Fruit fly (Drosophila melanogaster) whole organism, embryonic: ENCODE results near the gene CG42591.

Experiments
- Bteb2 ChIP-seq: fragments of 200-800 bp; sonication (Bioruptor generic); optimal IDR thresholded peaks from 2 replicates; lab custom pipeline; 2016; ENCODE audit warnings: missing biosample characterization, missing genetic modification characterization
- CG12219 ChIP-seq: fragments of 200-800 bp; sonication (Bioruptor generic); optimal IDR thresholded peaks from 3 replicates; lab custom pipeline; 2018; ENCODE audit warnings: missing biosample characterization, mild to moderate bottlenecking, missing genetic modification characterization
- CG13123 ChIP-seq: fragments of 200-800 bp; sonication (Bioruptor generic); optimal IDR thresholded peaks from 2 replicates; lab custom pipeline; 2016; ENCODE audit warnings: missing biosample characterization, missing genetic modification characterization
- CG13287 ChIP-seq: fragments of 200-800 bp; sonication (Bioruptor generic); IDR thresholded peaks from 2 replicates; pipeline ENCODE4 v1.3.6; 2022; ENCODE audit warnings: missing biosample characterization, missing genetic modification characterization; ENCODE audit not compliant: partially characterized antibody
- CG14667 ChIP-seq: fragments of 200-800 bp; sonication (Bioruptor generic); IDR thresholded peaks from 2 replicates; pipeline ENCODE4 v1.3.6; 2022; ENCODE audit warnings: missing biosample characterization, missing genetic modification characterization
- CG14860 ChIP-seq: fragments of 200-800 bp; sonication (Bioruptor generic); IDR thresholded peaks from 3 replicates; pipeline ENCODE4 v1.3.6; 2022; ENCODE audit warnings: missing biosample characterization, missing genetic modification characterization; ENCODE audit not compliant: partially characterized antibody
- CG15696 ChIP-seq: fragments of 200-800 bp; sonication (Bioruptor generic); optimal IDR thresholded peaks from 2 replicates; lab custom pipeline; 2019; ENCODE audit warnings: missing biosample characterization, mild to moderate bottlenecking, missing genetic modification characterization, moderate library complexity
- CG17802 ChIP-seq: fragments of 200-800 bp; sonication (Bioruptor generic); optimal IDR thresholded peaks from 2 replicates; lab custom pipeline; 2018; ENCODE audit warnings: missing biosample characterization, mild to moderate bottlenecking, missing genetic modification characterization, moderate library complexity
- CG17829 ChIP-seq: fragments of 200-800 bp; optimal IDR thresholded peaks from 2 replicates; lab custom pipeline; 2019; ENCODE audit warnings: missing biosample characterization, mild to moderate bottlenecking, missing genetic modification characterization, moderate library complexity
- CG31388 ChIP-seq: fragments of 200-800 bp; sonication (Bioruptor generic); optimal IDR thresholded peaks from 2 replicates; lab custom pipeline; 2016; ENCODE audit warnings: missing biosample characterization, missing genetic modification characterization
- CG3163 ChIP-seq: fragments of 200-800 bp; sonication (Bioruptor generic); optimal IDR thresholded peaks from 3 replicates; lab custom pipeline; 2016; ENCODE audit warnings: missing biosample characterization, missing genetic modification characterization
- CG32532 ChIP-seq: fragments of 200-800 bp; sonication (Bioruptor generic); IDR thresholded peaks from 2 replicates; pipeline ENCODE4 v1.3.6; 2022; ENCODE audit warnings: missing biosample characterization, missing genetic modification characterization
- CG32767 ChIP-seq: fragments of 200-800 bp; sonication (Bioruptor generic); IDR thresholded peaks from 2 replicates; pipeline ENCODE4 v1.3.6; 2022; ENCODE audit warnings: missing biosample characterization, missing genetic modification characterization
- CG33213 ChIP-seq: fragments of 200-800 bp; sonication (Bioruptor generic); optimal IDR thresholded peaks from 3 replicates; lab custom pipeline; 2016; ENCODE audit warnings: missing biosample characterization, missing genetic modification characterization
- CG42726 ChIP-seq: fragments of 200-800 bp; sonication (Bioruptor generic); IDR thresholded peaks from 2 replicates; pipeline ENCODE4 v1.3.6; 2022; ENCODE audit warnings: missing biosample characterization, missing genetic modification characterization; ENCODE audit not compliant: partially characterized antibody
- CG4360 ChIP-seq: fragments of 200-800 bp; sonication (Bioruptor generic); IDR thresholded peaks from 2 replicates; pipeline ENCODE4 v1.3.6; 2022; ENCODE audit warnings: missing biosample characterization, missing genetic modification characterization
- CG6854 ChIP-seq: fragments of 200-800 bp; sonication (Bioruptor generic); optimal IDR thresholded peaks from 3 replicates; lab custom pipeline; 2017; ENCODE audit warnings: missing biosample characterization, mild to moderate bottlenecking, missing genetic modification characterization
- CG7372 ChIP-seq: fragments of 200-800 bp; sonication (Bioruptor generic); IDR thresholded peaks from 2 replicates; pipeline ENCODE4 v1.3.6; 2022; ENCODE audit warnings: missing biosample characterization, missing genetic modification characterization
- CG8359 ChIP-seq: fragments of 200-800 bp; sonication (Bioruptor generic); optimal IDR thresholded peaks from 2 replicates; lab custom pipeline; 2017; ENCODE audit warnings: missing biosample characterization, mild to moderate bottlenecking, missing genetic modification characterization, borderline replicate concordance
- CG8478 ChIP-seq: fragments of >200 bp; optimal IDR thresholded peaks from 2 replicates; lab custom pipeline; 2018
- CTCF ChIP-seq: fragments of 200-800 bp; sonication (Bioruptor generic); optimal IDR thresholded peaks from 2 replicates; lab custom pipeline; 2017; ENCODE audit warnings: missing biosample characterization, mild to moderate bottlenecking, missing genetic modification characterization, moderate library complexity
- Dip3 ChIP-seq: fragments of 200-800 bp; sonication (Bioruptor generic); optimal IDR thresholded peaks from 3 replicates; lab custom pipeline; 2016; ENCODE audit warnings: missing biosample characterization, missing genetic modification characterization
- Eip74EF ChIP-seq, 2 experiments: fragments of 200-800 bp in 1 of 2; fragments of >200 bp in 1 of 2; sonication (Bioruptor generic) in 1 of 2; optimal IDR thresholded peaks; 2 replicates each; lab custom pipeline; 2017 to 2019; ENCODE audit warnings: missing biosample characterization in 2 of 2, missing genetic modification characterization in 2 of 2, mild to moderate bottlenecking in 1 of 2, moderate library complexity in 1 of 2
- Fer3 ChIP-seq: fragments of 200-800 bp; sonication (Bioruptor generic); optimal IDR thresholded peaks from 2 replicates; lab custom pipeline; 2018; ENCODE audit warnings: missing biosample characterization, mild to moderate bottlenecking, missing genetic modification characterization, moderate library complexity
- HLH4C ChIP-seq: fragments of 200-800 bp; sonication (Bioruptor generic); IDR thresholded peaks from 3 replicates; pipeline ENCODE4 v1.3.6; 2022; ENCODE audit warnings: missing biosample characterization, missing genetic modification characterization; ENCODE audit not compliant: partially characterized antibody
- Lpt ChIP-seq: fragments of >200 bp; optimal IDR thresholded peaks from 2 replicates; lab custom pipeline; 2018; ENCODE audit warnings: missing biosample characterization, missing genetic modification characterization
- MTF-1 ChIP-seq: fragments of 200-800 bp; sonication (Bioruptor generic); optimal IDR thresholded peaks from 2 replicates; lab custom pipeline; 2018; ENCODE audit warnings: missing biosample characterization, mild to moderate bottlenecking, missing genetic modification characterization, borderline replicate concordance
- Myb ChIP-seq: fragments of 200-800 bp; sonication (Bioruptor generic); optimal IDR thresholded peaks from 2 replicates; lab custom pipeline; 2016; ENCODE audit warnings: missing biosample characterization, missing genetic modification characterization
- Oaz ChIP-seq: fragments of 200-800 bp; sonication (Bioruptor generic); IDR thresholded peaks from 2 replicates; pipeline ENCODE4 v1.3.6; 2022; ENCODE audit warnings: missing biosample characterization, missing genetic modification characterization
- Scr ChIP-seq: fragments of 200-800 bp; sonication (Bioruptor generic); IDR thresholded peaks from 2 replicates; pipeline ENCODE4 v1.3.6; 2022; ENCODE audit warnings: missing biosample characterization, missing genetic modification characterization; ENCODE audit not compliant: partially characterized antibody
- bcd ChIP-seq: fragments of 200-800 bp; sonication (Bioruptor generic); optimal IDR thresholded peaks from 2 replicates; lab custom pipeline; 2017; ENCODE audit warnings: missing biosample characterization, mild to moderate bottlenecking, missing genetic modification characterization
- cas ChIP-seq: fragments of 200-800 bp; sonication (Bioruptor generic); IDR thresholded peaks from 2 replicates; pipeline ENCODE4 v1.3.6; 2022; ENCODE audit warnings: missing biosample characterization, missing genetic modification characterization
- chn ChIP-seq: fragments of 200-800 bp; sonication (Bioruptor generic); optimal IDR thresholded peaks from 2 replicates; lab custom pipeline; 2016; ENCODE audit warnings: missing biosample characterization, missing genetic modification characterization
- croc ChIP-seq: fragments of 200-800 bp; sonication (Bioruptor generic); conservative IDR thresholded peaks from 3 replicates; pipeline ENCODE4 v1.3.6; 2022; ENCODE audit warnings: missing biosample characterization, missing genetic modification characterization
- dmrt99B ChIP-seq: fragments of 200-800 bp; sonication (Bioruptor generic); optimal IDR thresholded peaks from 2 replicates; lab custom pipeline; 2018; ENCODE audit warnings: missing biosample characterization, mild to moderate bottlenecking, missing genetic modification characterization, moderate library complexity
- dpn ChIP-seq, 2 experiments: fragments of 200-800 bp; sonication (Bioruptor generic); optimal IDR thresholded peaks; 3 replicates each; lab custom pipeline; 2016; ENCODE audit warnings: missing biosample characterization in 2 of 2, missing genetic modification characterization in 2 of 2
- ftz-f1 ChIP-seq: fragments of 200-800 bp; sonication (Bioruptor generic); optimal IDR thresholded peaks from 2 replicates; lab custom pipeline; 2016; ENCODE audit warnings: missing biosample characterization, missing genetic modification characterization
- gcm2 ChIP-seq: fragments of 200-800 bp; sonication (Bioruptor generic); optimal IDR thresholded peaks from 2 replicates; lab custom pipeline; 2016; ENCODE audit warnings: missing biosample characterization, missing genetic modification characterization
- gem ChIP-seq: fragments of 200-800 bp; sonication (Bioruptor generic); optimal IDR thresholded peaks from 2 replicates; lab custom pipeline; 2019; ENCODE audit warnings: missing biosample characterization, mild to moderate bottlenecking, missing genetic modification characterization, moderate library complexity
- gro ChIP-seq: fragments of 200-800 bp; sonication (Bioruptor generic); optimal IDR thresholded peaks from 2 replicates; lab custom pipeline; 2016; ENCODE audit warnings: missing biosample characterization, missing genetic modification characterization
- insv ChIP-seq, 2 experiments: fragments of 200-800 bp; sonication (Bioruptor generic); optimal IDR thresholded peaks; 3 replicates each; lab custom pipeline; 2016 to 2018; ENCODE audit warnings: missing biosample characterization in 2 of 2, missing genetic modification characterization in 2 of 2
- ken ChIP-seq: fragments of 200-800 bp; sonication (Bioruptor generic); IDR thresholded peaks from 3 replicates; pipeline ENCODE4 v1.3.6; 2022; ENCODE audit warnings: missing biosample characterization, missing genetic modification characterization
- kni ChIP-seq: fragments of 200-800 bp; sonication (Bioruptor generic); optimal IDR thresholded peaks from 3 replicates; lab custom pipeline; 2017; ENCODE audit warnings: mild to moderate bottlenecking, missing biosample characterization, missing genetic modification reagents, missing genetic modification characterization
- lilli ChIP-seq: fragments of 200-800 bp; sonication (Bioruptor generic); optimal IDR thresholded peaks from 3 replicates; lab custom pipeline; 2016; ENCODE audit warnings: missing biosample characterization, missing genetic modification characterization
- maf-S ChIP-seq: fragments of 200-800 bp; sonication (Bioruptor generic); optimal IDR thresholded peaks from 2 replicates; lab custom pipeline; 2016; ENCODE audit warnings: missing biosample characterization, missing genetic modification characterization
- onecut ChIP-seq: fragments of 200-800 bp; sonication (Bioruptor generic); IDR thresholded peaks from 2 replicates; pipeline ENCODE4 v1.3.6; 2022; ENCODE audit warnings: missing biosample characterization, missing genetic modification characterization
- otp ChIP-seq: fragments of 200-800 bp; sonication (Bioruptor generic); IDR thresholded peaks from 3 replicates; pipeline ENCODE4, ENCODE4 v1.3.6; 2022; ENCODE audit warnings: missing biosample characterization, missing genetic modification characterization
- pb ChIP-seq: fragments of 200-800 bp; sonication (Bioruptor generic); optimal IDR thresholded peaks from 3 replicates; lab custom pipeline; 2016; ENCODE audit warnings: missing biosample characterization, missing genetic modification characterization
- slp2 ChIP-seq: fragments of 200-800 bp; sonication (Bioruptor generic); optimal IDR thresholded peaks from 2 replicates; lab custom pipeline; 2016; ENCODE audit warnings: missing biosample characterization, missing genetic modification characterization
- toy ChIP-seq: fragments of 200-800 bp; sonication (Bioruptor generic); IDR thresholded peaks from 2 replicates; pipeline ENCODE4 v1.3.6; 2022; ENCODE audit warnings: missing biosample characterization, missing genetic modification characterization
- vnd ChIP-seq: fragments of 200-800 bp; sonication (Bioruptor generic); IDR thresholded peaks from 3 replicates; pipeline ENCODE4 v1.3.6; 2022; ENCODE audit warnings: missing biosample characterization, missing genetic modification characterization; ENCODE audit not compliant: partially characterized antibody

Gene CG42591

dm6 chr3L:8096106-8096558 lies 26.4 kb upstream of the CG42591 start (continued):
- TF ChIP-seq CG14667 (GFP tag; lab: Robert Waterston, UW): peak; percentile 88
- peak; percentile 94 for TF ChIP-seq gro
- peak; percentile 89 for TF ChIP-seq toy
- TF ChIP-seq CG17829 (tag; lab: Kevin White, UChicago): peak; percentile 87
- TF ChIP-seq ftz-f1 (GFP tag; lab: Kevin White, UChicago): peak; percentile 71
- TF ChIP-seq CG4360 (GFP tag; lab: Robert Waterston, UW): 0 out of 2 replicates have a peak, but pooled peaks have one; percentile 20
- peak; percentile 86 for TF ChIP-seq CG12219 (GFP tag; lab: Kevin White, UChicago)
- TF ChIP-seq croc (GFP tag; lab: Robert Waterston, UW): peak; percentile 54; the same call in 2 of the 3 replicates
- peak; percentile 88 for TF ChIP-seq Bteb2 (GFP tag; lab: Kevin White, UChicago)
- peak; percentile 77 for TF ChIP-seq onecut (GFP tag; lab: Robert Waterston, UW)
- no peak for TF ChIP-seq CG8478 (lab: Kevin White, UChicago)
- TF ChIP-seq CG14860 (GFP tag; lab: Robert Waterston, UW): no peak
- peak; percentile 68 for TF ChIP-seq CG15696 (tag; lab: Kevin White, UChicago)
- TF ChIP-seq Fer3 (tag; lab: Kevin White, UChicago): peak; percentile 98
- peak; percentile 78 for TF ChIP-seq chn (GFP tag; lab: Kevin White, UChicago)
- peak; percentile 45 for TF ChIP-seq CTCF
- TF ChIP-seq CG13287 (GFP tag; lab: Robert Waterston, UW): no peak
- peak; percentile 63 for TF ChIP-seq CG8359 (GFP tag; lab: Kevin White, UChicago)
- peak; percentile 79 for TF ChIP-seq maf-S (GFP tag; lab: Kevin White, UChicago)
- peak; percentile 97 for TF ChIP-seq bcd (GFP tag; lab: Kevin White, UChicago)
- peak; percentile 62 for TF ChIP-seq CG3163 (GFP tag; lab: Kevin White, UChicago)
- TF ChIP-seq cas (GFP tag; lab: Robert Waterston, UW): peak; percentile 90
- TF ChIP-seq lilli (GFP tag; lab: Kevin White, UChicago): peak; percentile 96
- TF ChIP-seq Eip74EF (GFP tag; optimal IDR thresholded peaks at IDR 0.05; lab: Kevin White, UChicago): peak in 1 of 2 experiments; percentile 83
- TF ChIP-seq CG42726 (GFP tag; lab: Robert Waterston, UW): no peak
- TF ChIP-seq CG33213: peak; percentile 76
- peak; percentile 60 for TF ChIP-seq pb (GFP tag; lab: Kevin White, UChicago)
- TF ChIP-seq Myb (GFP tag; lab: Kevin White, UChicago): peak; percentile 64
- peak; percentile 76 for TF ChIP-seq CG13123 (GFP tag; lab: Kevin White, UChicago)
- TF ChIP-seq kni (GFP tag; lab: Kevin White, UChicago): no peak
- no peak for TF ChIP-seq Scr (GFP tag; lab: Robert Waterston, UW)
- peak; percentile 96 for TF ChIP-seq dmrt99B (tag; lab: Kevin White, UChicago)
- TF ChIP-seq MTF-1 (GFP tag; lab: Kevin White, UChicago): peak; percentile 61
- no peak for TF ChIP-seq Lpt (GFP tag; lab: Kevin White, UChicago)
- peak; percentile 87 for TF ChIP-seq Dip3 (GFP tag; lab: Kevin White, UChicago)
- peak; percentile 79 for TF ChIP-seq CG31388 (GFP tag; lab: Kevin White, UChicago)
- TF ChIP-seq CG32532 (GFP tag; lab: Robert Waterston, UW): peak; percentile 98
- TF ChIP-seq vnd (GFP tag; lab: Robert Waterston, UW): no peak
- TF ChIP-seq CG32767 (GFP tag; lab: Robert Waterston, UW): peak; percentile 94
- TF ChIP-seq ken: peak; percentile 78; the same call in 2 of the 3 replicates
- peak; percentile 95 for TF ChIP-seq CG7372 (GFP tag; lab: Robert Waterston, UW)
- peak in 1 of 2 experiments; percentile 72 for TF ChIP-seq insv (GFP tag; optimal IDR thresholded peaks at IDR 0.05; lab: Kevin White, UChicago)
- peak; percentile 55 for TF ChIP-seq CG17802 (tag; lab: Kevin White, UChicago)
- TF ChIP-seq otp (GFP tag; lab: Robert Waterston, UW): peak; percentile 82; the same call in 2 of the 3 replicates
- TF ChIP-seq gcm2 (GFP tag; lab: Kevin White, UChicago): peak; percentile 69
- peak; percentile 98 for TF ChIP-seq gem (tag; lab: Kevin White, UChicago)
- TF ChIP-seq HLH4C (GFP tag; lab: Robert Waterston, UW): no peak
- peak; percentile 91 for TF ChIP-seq CG6854
- peak; percentile 87 to 95 for TF ChIP-seq dpn (GFP tag; optimal IDR thresholded peaks at IDR 0.05; lab: Kevin White, UChicago)
- TF ChIP-seq Oaz (GFP tag; lab: Robert Waterston, UW): peak; percentile 92
- peak; percentile 63 for TF ChIP-seq slp2 (GFP tag; lab: Kevin White, UChicago)
